Worm (Caenorhabditis elegans): ENCODE measurements around the gene pals-28.

The pals-28 gene

ce11 chrIII:4419117-4419978 is 34.8 kb downstream of the pals-28 start, which contains the start of the genes R07E5.7 and cku-80 (continued):
- no peak for TF ChIP-seq pha-4 (tag; optimal IDR thresholded peaks at IDR 0.05)
- TF ChIP-seq snpc-4 (GFP tag; optimal IDR thresholded peaks at IDR 0.05), result no peak
- peak; percentile 4 to 77 (median 53) for TF ChIP-seq snpc-4 (tag; optimal IDR thresholded peaks at IDR 0.05)
- no peak for TF ChIP-seq B0336.3 (GFP tag; IDR thresholded peaks at IDR 0.05)
- no peak for TF ChIP-seq atf-7 (tag; optimal IDR thresholded peaks at IDR 0.05)
- TF ChIP-seq F23B12.7 (tag; optimal IDR thresholded peaks at IDR 0.05; ENCODE audit: insufficient read depth), result peak; percentile 70
- no peak for TF ChIP-seq ztf-18 (tag; optimal IDR thresholded peaks at IDR 0.05)
- TF ChIP-seq let-526 (GFP tag; IDR thresholded peaks at IDR 0.05), result no peak
- peak in 1 of 2 experiments; percentile 6 for TF ChIP-seq let-607 (tag; optimal IDR thresholded peaks at IDR 0.05)
- TF ChIP-seq sptf-2 (GFP tag; optimal IDR thresholded peaks at IDR 0.05), result no peak
- TF ChIP-seq dox-1 (GFP tag; IDR thresholded peaks at IDR 0.05), result no peak
- TF ChIP-seq ets-4 (GFP tag; optimal IDR thresholded peaks at IDR 0.05), result no peak
- TF ChIP-seq pbrm-1 (GFP tag; IDR thresholded peaks at IDR 0.05), result peak; percentile 46; the same call in 1 of the 2 replicates
- TF ChIP-seq F10E7.11 (tag; optimal IDR thresholded peaks at IDR 0.05), result no peak
- TF ChIP-seq ztf-22 (GFP tag; optimal IDR thresholded peaks at IDR 0.05), result no peak
- TF ChIP-seq T07F8.4 (tag; optimal IDR thresholded peaks at IDR 0.05), result no peak
- TF ChIP-seq egl-18 (GFP tag; IDR thresholded peaks at IDR 0.05), result no peak
- TF ChIP-seq nhr-80 (tag; optimal IDR thresholded peaks at IDR 0.05), result no peak
- TF ChIP-seq athp-1 (tag; optimal IDR thresholded peaks at IDR 0.05), result no peak
- TF ChIP-seq tbp1 (GFP tag; optimal IDR thresholded peaks at IDR 0.05), result peak; percentile 43
- no peak for TF ChIP-seq lag-1 (GFP tag; IDR thresholded peaks at IDR 0.05)
- peak; percentile 59 for TF ChIP-seq mcd-1 (GFP tag; IDR thresholded peaks at IDR 0.05)
- TF ChIP-seq hrde-1 (tag; optimal IDR thresholded peaks at IDR 0.05; ENCODE audit: borderline replicate concordance), result no peak
- TF ChIP-seq B0261.1 (tag; optimal IDR thresholded peaks at IDR 0.05), result no peak
- TF ChIP-seq F57C9.4 (tag; optimal IDR thresholded peaks at IDR 0.05), result no peak
- peak; percentile 69 for TF ChIP-seq efl-1 (GFP tag; optimal IDR thresholded peaks at IDR 0.05)
- TF ChIP-seq dpff-1 (tag; optimal IDR thresholded peaks at IDR 0.05), result no peak
- no peak for TF ChIP-seq rec-8 (tag; optimal IDR thresholded peaks at IDR 0.05)
- TF ChIP-seq madf-3 (GFP tag; IDR thresholded peaks at IDR 0.05), result no peak
- TF ChIP-seq hmg-20 (GFP tag; IDR thresholded peaks at IDR 0.05), result no peak
- TF ChIP-seq egl-44 (GFP tag; IDR thresholded peaks at IDR 0.05), result no peak
- TF ChIP-seq repo-1 (tag; optimal IDR thresholded peaks at IDR 0.05), result no peak
- TF ChIP-seq F22D6.2 (tag; optimal IDR thresholded peaks at IDR 0.05), result no peak
- no peak for TF ChIP-seq B0035.1 (tag; optimal IDR thresholded peaks at IDR 0.05)
- no peak for TF ChIP-seq ceh-58 (GFP tag; IDR thresholded peaks at IDR 0.05)
- peak; percentile 28 for TF ChIP-seq lin-40 (tag; optimal IDR thresholded peaks at IDR 0.05)
- no peak for TF ChIP-seq hsf-1 (GFP tag; IDR thresholded peaks at IDR 0.05)
- TF ChIP-seq ccch-3 (GFP tag; optimal IDR thresholded peaks at IDR 0.05), result no peak
- no peak for TF ChIP-seq zim-3 (tag; optimal IDR thresholded peaks at IDR 0.05)
- TF ChIP-seq F39B2.1 (GFP tag; IDR thresholded peaks at IDR 0.05), result no peak
- no peak for TF ChIP-seq Y79H2A.3 (GFP tag; conservative IDR thresholded peaks at IDR 0.05)
- peak; percentile 79 for TF ChIP-seq attf-5 (GFP tag; optimal IDR thresholded peaks at IDR 0.05)
- no peak for TF ChIP-seq F37B4.10 (GFP tag; IDR thresholded peaks at IDR 0.05)
- TF ChIP-seq madf-6 (GFP tag; IDR thresholded peaks at IDR 0.05), result peak; percentile 62; the same call in 1 of the 2 replicates
- peak in 1 of 3 experiments; percentile 62 for TF ChIP-seq lin-35 (GFP tag; optimal IDR thresholded peaks at IDR 0.05)
- TF ChIP-seq sdz-38 (tag; optimal IDR thresholded peaks at IDR 0.05), result no peak
- no peak for TF ChIP-seq F52B5.7 (tag; optimal IDR thresholded peaks at IDR 0.05)
